Fruit fly (Drosophila melanogaster): ENCODE results near the gene CG3999.

DNA sequence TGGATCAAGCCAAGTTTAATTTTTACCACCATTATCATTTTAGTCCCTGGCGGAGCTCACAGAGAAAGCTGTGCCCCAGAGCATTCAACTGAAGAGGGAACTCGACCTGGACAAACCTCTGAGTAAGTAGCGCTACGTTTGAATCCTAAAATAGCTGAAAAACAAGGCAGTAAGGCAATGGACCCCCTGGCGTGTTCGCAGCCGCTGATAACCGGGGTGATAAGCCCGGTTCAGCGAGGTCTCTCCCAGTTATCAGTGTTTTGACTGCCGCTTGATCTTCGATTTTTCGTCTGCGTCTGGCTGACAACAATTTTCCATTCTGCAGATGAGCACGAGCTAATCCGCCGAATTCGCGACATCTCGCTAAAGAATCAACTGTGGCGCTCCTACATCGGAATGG lies 528 bp downstream of the CG3999 start:
- TF ChIP-seq CG8478 (optimal IDR thresholded peaks at IDR 0.05) (no peak), CTCF (optimal IDR thresholded peaks at IDR 0.05) (no peak)

Data from S2 (cell line).